Fruit fly (Drosophila melanogaster): Measurements from ENCODE around the gene Tengl1.

- TF ChIP-seq pan (optimal IDR thresholded peaks at IDR 0.05) (no peak), usp (GFP tag; optimal IDR thresholded peaks at IDR 0.05) (no peak)
Measured at dm6 chr2L:2284863-2285262, 44.5 kb upstream of the Tengl1 start, which contains the start of gene CG4271.

All from whole organism.